Worm (Caenorhabditis elegans) whole organism, young adult: ENCODE measurements around the gene W03C9.5.

ENCODE experiments used
- B0019.2 ChIP-seq: fragments of 200-800 bp; sonication (Bioruptor generic); conservative IDR thresholded peaks from 2 replicates; pipeline ENCODE4 v1.3.6; 2022; ENCODE audit warnings: missing genetic modification reagents, missing genetic modification characterization, missing compliant biosample characterization
- B0035.1 ChIP-seq: sonication (generic microtip); optimal IDR thresholded peaks from 2 replicates; lab custom pipeline; 2016; ENCODE audit warnings: missing genetic modification characterization, mild to moderate bottlenecking, missing compliant biosample characterization, missing genotype, missing genetic modification reagents
- B0261.1 ChIP-seq: sonication (generic microtip); optimal IDR thresholded peaks from 2 replicates; lab custom pipeline; 2016; ENCODE audit warnings: mild to moderate bottlenecking, missing genetic modification characterization, moderate library complexity, missing compliant biosample characterization
- B0336.3 ChIP-seq: fragments of 200-800 bp; sonication (Bioruptor generic); IDR thresholded peaks from 2 replicates; pipeline ENCODE4 v1.3.6; 2022; ENCODE audit warnings: missing genetic modification characterization, missing compliant biosample characterization
- D2030.7 ChIP-seq: fragments of 200-800 bp; sonication (Bioruptor generic); IDR thresholded peaks from 2 replicates; pipeline ENCODE4 v1.3.6; 2022; ENCODE audit warnings: missing genetic modification reagents, missing genetic modification characterization, missing compliant biosample characterization
- F23B12.7 ChIP-seq: sonication (generic microtip); optimal IDR thresholded peaks from 2 replicates; lab custom pipeline; 2017; ENCODE audit warnings: missing genetic modification characterization, mild to moderate bottlenecking, missing compliant biosample characterization, antibody characterized with exemption, moderate library complexity; ENCODE audit not compliant: insufficient read depth
- F49E8.2 ChIP-seq: sonication (generic microtip); optimal IDR thresholded peaks from 3 replicates; lab custom pipeline; 2017; ENCODE audit warnings: missing genetic modification characterization, mild to moderate bottlenecking, missing compliant biosample characterization, antibody characterized with exemption, moderate library complexity; ENCODE audit not compliant: insufficient read depth
- F52B5.7 ChIP-seq: sonication (generic microtip); optimal IDR thresholded peaks from 2 replicates; lab custom pipeline; 2016; ENCODE audit warnings: mild to moderate bottlenecking, missing genetic modification characterization, missing compliant biosample characterization
- F55B11.4 ChIP-seq: sonication (generic microtip); optimal IDR thresholded peaks from 2 replicates; lab custom pipeline; 2016; ENCODE audit warnings: missing compliant biosample characterization, missing genetic modification characterization, borderline replicate concordance; ENCODE audit not compliant: insufficient read depth
- K11D2.4 ChIP-seq: fragments of 200-800 bp; sonication (Bioruptor generic); IDR thresholded peaks from 2 replicates; pipeline ENCODE4 v1.3.6; 2022; ENCODE audit warnings: missing genetic modification reagents, missing genetic modification characterization, missing compliant biosample characterization
- T07F8.4 ChIP-seq: sonication (generic microtip); optimal IDR thresholded peaks from 2 replicates; lab custom pipeline; 2016; ENCODE audit warnings: mild to moderate bottlenecking, missing genetic modification characterization, moderate library complexity, missing compliant biosample characterization
- Y79H2A.3 ChIP-seq: fragments of 200-800 bp; sonication (Bioruptor generic); conservative IDR thresholded peaks from 2 replicates; pipeline ENCODE4 v1.3.6; 2022; ENCODE audit warnings: missing genetic modification reagents, missing genetic modification characterization, missing compliant biosample characterization
- Y95B8A.8 ChIP-seq: fragments of 200-800 bp; sonication (Bioruptor generic); IDR thresholded peaks from 2 replicates; pipeline ENCODE4 v1.3.6; 2022; ENCODE audit warnings: missing genetic modification reagents, missing genetic modification characterization, missing compliant biosample characterization
- ama-1 ChIP-seq, 3 experiments: fragments of 150-350 bp in 1 of 3; sonication (generic microtip) in 2 of 3; optimal IDR thresholded peaks; 2 replicates each; lab custom pipeline; 2014 to 2018; ENCODE audit warnings: missing biosample characterization in 2 of 3, missing genetic modification characterization in 2 of 3, missing genetic modification reagents in 2 of 3
- attf-3 ChIP-seq: fragments of 200-800 bp; sonication (Bioruptor generic); conservative IDR thresholded peaks from 2 replicates; pipeline ENCODE4 v1.3.6; 2022; ENCODE audit warnings: missing genetic modification reagents, missing genetic modification characterization, missing compliant biosample characterization
- attf-5 ChIP-seq: fragments of 200-800 bp; sonication (Bioruptor generic); optimal IDR thresholded peaks from 2 replicates; lab custom pipeline; 2018; ENCODE audit warnings: mild to moderate bottlenecking, missing genetic modification characterization, missing compliant biosample characterization
- attf-6 ChIP-seq: fragments of 200-800 bp; sonication (Bioruptor generic); IDR thresholded peaks from 2 replicates; pipeline ENCODE4 v1.3.6; 2022; ENCODE audit warnings: missing genetic modification reagents, missing genetic modification characterization, missing compliant biosample characterization
- bed-2 ChIP-seq: fragments of 200-800 bp; sonication (Bioruptor generic); IDR thresholded peaks from 2 replicates; pipeline ENCODE4 v1.3.6; 2022; ENCODE audit warnings: missing genetic modification reagents, missing genetic modification characterization, missing compliant biosample characterization
- cebp-1 ChIP-seq, 2 experiments: fragments of 200-800 bp in 1 of 2; sonication (Bioruptor generic) in 1 of 2; sonication (generic microtip) in 1 of 2; IDR thresholded peaks in 1 of 2; optimal IDR thresholded peaks in 1 of 2; 2 replicates each; pipeline versions ENCODE4 v1.3.6 to Lab custom; 2017 to 2022; ENCODE audit warnings: missing compliant biosample characterization in 2 of 2, missing genetic modification characterization in 2 of 2, mild to moderate bottlenecking in 1 of 2, missing genetic modification reagents in 1 of 2, moderate library complexity in 1 of 2
- ceh-100 ChIP-seq: fragments of 200-800 bp; sonication (Bioruptor generic); IDR thresholded peaks from 2 replicates; pipeline ENCODE4 v1.3.6; 2022; ENCODE audit warnings: missing genetic modification reagents, missing genetic modification characterization, missing compliant biosample characterization
- ceh-27 ChIP-seq: fragments of 200-800 bp; sonication (Bioruptor generic); optimal IDR thresholded peaks from 2 replicates; lab custom pipeline; 2018; ENCODE audit warnings: mild to moderate bottlenecking, missing genetic modification characterization, moderate library complexity, missing compliant biosample characterization
- chd-7 ChIP-seq: sonication (generic microtip); optimal IDR thresholded peaks from 2 replicates; lab custom pipeline; 2016; ENCODE audit warnings: mild to moderate bottlenecking, missing genetic modification characterization, moderate library complexity, missing compliant biosample characterization
- him-1 ChIP-seq: sonication (generic microtip); optimal IDR thresholded peaks from 2 replicates; lab custom pipeline; 2016; ENCODE audit warnings: missing genotype, missing genetic modification reagents, missing genetic modification characterization, missing compliant biosample characterization
- hmg-1.2 ChIP-seq: fragments of 200-800 bp; sonication (Bioruptor generic); IDR thresholded peaks from 2 replicates; pipeline ENCODE4 v1.3.6; 2022; ENCODE audit warnings: missing genetic modification reagents, missing genetic modification characterization, missing compliant biosample characterization
- let-526 ChIP-seq: fragments of 200-800 bp; sonication (Bioruptor generic); IDR thresholded peaks from 2 replicates; pipeline ENCODE4 v1.3.6; 2022; ENCODE audit warnings: missing genetic modification reagents, missing genetic modification characterization, missing compliant biosample characterization
- lin-40 ChIP-seq: sonication (generic microtip); optimal IDR thresholded peaks from 2 replicates; lab custom pipeline; 2016; ENCODE audit warnings: missing genetic modification characterization, mild to moderate bottlenecking, missing compliant biosample characterization, missing genotype, missing genetic modification reagents
- lin-54 ChIP-seq: fragments of 200-800 bp; sonication (Bioruptor generic); optimal IDR thresholded peaks from 2 replicates; lab custom pipeline; 2018; ENCODE audit warnings: mild to moderate bottlenecking, missing genetic modification characterization, missing compliant biosample characterization
- lir-1 ChIP-seq: fragments of 200-800 bp; sonication (Bioruptor generic); conservative IDR thresholded peaks from 2 replicates; pipeline ENCODE4 v1.3.6; 2022; ENCODE audit warnings: missing genetic modification reagents, missing genetic modification characterization, missing compliant biosample characterization
- lsl-1 ChIP-seq: fragments of 200-800 bp; sonication (Bioruptor generic); optimal IDR thresholded peaks from 2 replicates; lab custom pipeline; 2018; ENCODE audit warnings: mild to moderate bottlenecking, missing genetic modification characterization, moderate library complexity, missing compliant biosample characterization
- madf-6 ChIP-seq: fragments of 200-800 bp; sonication (Bioruptor generic); IDR thresholded peaks from 2 replicates; pipeline ENCODE4 v1.3.6; 2022; ENCODE audit warnings: missing genetic modification reagents, missing genetic modification characterization, missing compliant biosample characterization
- mcd-1 ChIP-seq: fragments of 200-800 bp; sonication (Bioruptor generic); IDR thresholded peaks from 2 replicates; pipeline ENCODE4 v1.3.6; 2022; ENCODE audit warnings: missing genetic modification reagents, missing genetic modification characterization, missing compliant biosample characterization
- nfyb-1 ChIP-seq: fragments of 200-800 bp; sonication (Bioruptor generic); IDR thresholded peaks from 2 replicates; pipeline ENCODE4 v1.3.6; 2022; ENCODE audit warnings: missing genetic modification reagents, missing genetic modification characterization, missing compliant biosample characterization
- nhr-27 ChIP-seq: fragments of 200-800 bp; sonication (Bioruptor generic); optimal IDR thresholded peaks from 2 replicates; lab custom pipeline; 2018; ENCODE audit warnings: mild to moderate bottlenecking, missing genetic modification characterization, moderate library complexity, missing compliant biosample characterization
- nhr-80 ChIP-seq: sonication (generic microtip); optimal IDR thresholded peaks from 2 replicates; lab custom pipeline; 2016; ENCODE audit warnings: missing genetic modification characterization, missing compliant biosample characterization
- nhr-90 ChIP-seq: sonication (generic microtip); optimal IDR thresholded peaks from 2 replicates; lab custom pipeline; 2016; ENCODE audit warnings: missing genotype, mild to moderate bottlenecking, missing genetic modification characterization, missing compliant biosample characterization
- pbrm-1 ChIP-seq: fragments of 200-800 bp; sonication (Bioruptor generic); IDR thresholded peaks from 2 replicates; pipeline ENCODE4 v1.3.6; 2022; ENCODE audit warnings: missing genetic modification reagents, missing genetic modification characterization, missing compliant biosample characterization
- rcor-1 ChIP-seq: fragments of 200-800 bp; sonication (Bioruptor generic); IDR thresholded peaks from 2 replicates; pipeline ENCODE4 v1.3.6; 2022; ENCODE audit warnings: missing genetic modification reagents, missing genetic modification characterization, missing compliant biosample characterization
- repo-1 ChIP-seq: sonication (generic microtip); optimal IDR thresholded peaks from 2 replicates; lab custom pipeline; 2017; ENCODE audit warnings: mild to moderate bottlenecking, missing genetic modification characterization, missing compliant biosample characterization
- rpc-1 ChIP-seq, 2 experiments: fragments of 150-350 bp in 1 of 2; sonication (generic microtip) in 1 of 2; optimal IDR thresholded peaks; 2 replicates each; lab custom pipeline; 2014 to 2018; ENCODE audit warnings: missing biosample characterization in 1 of 2, missing genetic modification characterization in 1 of 2, missing genetic modification reagents in 1 of 2, missing genotype in 1 of 2
- snpc-4 ChIP-seq, 5 experiments: fragments of 150-350 bp in 1 of 5; sonication (generic microtip) in 4 of 5; optimal IDR thresholded peaks; 2 replicates each; lab custom pipeline; 2014 to 2018; ENCODE audit warnings: missing genetic modification characterization in 5 of 5, missing biosample characterization in 3 of 5, antibody characterized with exemption in 2 of 5, mild to moderate bottlenecking in 2 of 5, missing compliant biosample characterization in 2 of 5, missing genotype in 2 of 5, moderate library complexity in 2 of 5, missing genetic modification reagents in 1 of 5
- tbp1 ChIP-seq: fragments of 200-800 bp; sonication (Bioruptor generic); optimal IDR thresholded peaks from 2 replicates; lab custom pipeline; 2018; ENCODE audit warnings: mild to moderate bottlenecking, missing genetic modification characterization, missing compliant biosample characterization
- unc-62 ChIP-seq: fragments of 150-350 bp; optimal IDR thresholded peaks from 2 replicates; lab custom pipeline; 2014; ENCODE audit warnings: missing biosample characterization, missing genetic modification reagents, missing genetic modification characterization
- zfh-2 ChIP-seq: fragments of 200-800 bp; sonication (Bioruptor generic); conservative IDR thresholded peaks from 2 replicates; pipeline ENCODE4 v1.3.6; 2022; ENCODE audit warnings: missing genetic modification reagents, missing genetic modification characterization, missing compliant biosample characterization
- ztf-26 ChIP-seq: sonication (generic microtip); optimal IDR thresholded peaks from 2 replicates; lab custom pipeline; 2017; ENCODE audit warnings: missing genetic modification characterization, missing compliant biosample characterization

Gene W03C9.5

ce11 chrII:11958793-11959574, 8.4 kb downstream of the W03C9.5 start:
- TF ChIP-seq rcor-1 (GFP tag; lab: Robert Waterston, UW) (no peak), unc-62 (GFP tag; lab: Kevin White, UChicago) (no peak), nhr-27 (tag; lab: Kevin White, UChicago) (no peak), F55B11.4 (tag; lab: Kevin White, UChicago) (no peak), attf-5 (GFP tag; lab: Kevin White, UChicago) (peak; percentile 18), F52B5.7 (tag; lab: Kevin White, UChicago) (no peak), F23B12.7 (peak; percentile 43), mcd-1 (GFP tag; lab: Robert Waterston, UW) (peak; percentile 60), him-1 (tag; lab: Kevin White, UChicago) (peak; percentile 53), ceh-27 (peak; percentile 56), nhr-80 (tag; lab: Kevin White, UChicago) (peak; percentile 8), B0035.1 (tag; lab: Kevin White, UChicago) (no peak), Y79H2A.3 (GFP tag; lab: Robert Waterston, UW) (no peak), F49E8.2 (tag; lab: Kevin White, UChicago) (peak; percentile 32), snpc-4 (GFP tag; optimal IDR thresholded peaks at IDR 0.05; lab: Kevin White, UChicago) (no peak), snpc-4 (tag; optimal IDR thresholded peaks at IDR 0.05; lab: Kevin White, UChicago) (peak in 3 of 4 experiments; percentile 12 to 43 (median 42)), chd-7 (no peak), hmg-1.2 (GFP tag; lab: Robert Waterston, UW) (peak; percentile 63), zfh-2 (GFP tag; lab: Robert Waterston, UW) (peak; percentile 42; the same call in 1 of the 2 replicates), cebp-1 (GFP tag; IDR thresholded peaks at IDR 0.05; lab: Robert Waterston, UW) (no peak), cebp-1 (tag; optimal IDR thresholded peaks at IDR 0.05; lab: Kevin White, UChicago) (no peak), nfyb-1 (GFP tag; lab: Robert Waterston, UW) (peak; percentile 59), rpc-1 (optimal IDR thresholded peaks at IDR 0.05; lab: Kevin White, UChicago) (peak; percentile 46), rpc-1 (tag; optimal IDR thresholded peaks at IDR 0.05; lab: Kevin White, UChicago) (peak; percentile 69), T07F8.4 (tag; lab: Kevin White, UChicago) (no peak), attf-6 (GFP tag; lab: Robert Waterston, UW) (no peak), ceh-100 (GFP tag; lab: Robert Waterston, UW) (no peak), lsl-1 (GFP tag; lab: Kevin White, UChicago) (peak; percentile 74), nhr-90 (tag; lab: Kevin White, UChicago) (peak; percentile 14), repo-1 (tag; lab: Kevin White, UChicago) (no peak), D2030.7 (GFP tag; lab: Robert Waterston, UW) (peak; percentile 63; the same call in 1 of the 2 replicates), pbrm-1 (peak; percentile 42; the same call in 1 of the 2 replicates), attf-3 (GFP tag; lab: Robert Waterston, UW) (0 out of 2 replicates have a peak, but pooled peaks have one; percentile 40), B0019.2 (GFP tag; lab: Robert Waterston, UW) (0 out of 2 replicates have a peak, but pooled peaks have one; percentile 30), B0261.1 (tag; lab: Kevin White, UChicago) (peak; percentile 81), ama-1 (optimal IDR thresholded peaks at IDR 0.05; lab: Kevin White, UChicago) (no peak), ama-1 (GFP tag; optimal IDR thresholded peaks at IDR 0.05; lab: Kevin White, UChicago) (peak in 1 of 2 experiments; percentile 37), lin-54 (peak; percentile 5), ztf-26 (tag; lab: Kevin White, UChicago) (peak; percentile 17), lin-40 (peak; percentile 48), lir-1 (GFP tag; lab: Robert Waterston, UW) (no peak), Y95B8A.8 (GFP tag; lab: Robert Waterston, UW) (no peak), madf-6 (GFP tag; lab: Robert Waterston, UW) (no peak), let-526 (GFP tag; lab: Robert Waterston, UW) (no peak), B0336.3 (GFP tag; lab: Robert Waterston, UW) (no peak), K11D2.4 (GFP tag; lab: Robert Waterston, UW) (no peak), bed-2 (GFP tag; lab: Robert Waterston, UW) (no peak), tbp1 (GFP tag; lab: Kevin White, UChicago) (peak; percentile 89)
